Worm (Caenorhabditis elegans) whole organism, L1 larva: ENCODE measurements around the gene F47B7.3.

ENCODE experiments used
- C34B4.2 ChIP-seq: sonication (generic microtip); optimal IDR thresholded peaks from 2 replicates; lab custom pipeline; 2017; ENCODE audit warnings: mild to moderate bottlenecking, missing genetic modification characterization, missing compliant biosample characterization
- Y116A8C.19 ChIP-seq: sonication (generic microtip); optimal IDR thresholded peaks from 2 replicates; lab custom pipeline; 2016; ENCODE audit warnings: missing compliant biosample characterization, missing genetic modification characterization, borderline replicate concordance
- alr-1 ChIP-seq: fragments of 200-800 bp; sonication (Bioruptor generic); optimal IDR thresholded peaks from 2 replicates; lab custom pipeline; 2018; ENCODE audit warnings: borderline replicate concordance, mild to moderate bottlenecking, missing genetic modification characterization, missing compliant biosample characterization
- ama-1 ChIP-seq: fragments of 150-350 bp; optimal IDR thresholded peaks from 2 replicates; lab custom pipeline; 2014
- blmp-1 ChIP-seq: fragments of 150-350 bp; optimal IDR thresholded peaks from 2 replicates; lab custom pipeline; 2014; ENCODE audit warnings: missing biosample characterization, missing genetic modification characterization
- ceh-63 ChIP-seq: fragments of 200-800 bp; sonication (Bioruptor generic); optimal IDR thresholded peaks from 2 replicates; lab custom pipeline; 2018; ENCODE audit warnings: mild to moderate bottlenecking, missing genetic modification characterization, missing compliant biosample characterization
- ceh-8 ChIP-seq: fragments of 200-800 bp; sonication (Bioruptor generic); optimal IDR thresholded peaks from 2 replicates; lab custom pipeline; 2018; ENCODE audit warnings: mild to moderate bottlenecking, missing genetic modification characterization, moderate library complexity, missing compliant biosample characterization
- ceh-82 ChIP-seq, 3 experiments: fragments of 150-350 bp in 1 of 3; sonication (generic microtip) in 2 of 3; optimal IDR thresholded peaks; 2 replicates each; lab custom pipeline; 2014 to 2017; ENCODE audit warnings: missing biosample characterization in 3 of 3, missing genetic modification characterization in 3 of 3
- ceh-88 ChIP-seq: fragments of 200-800 bp; sonication (Bioruptor generic); IDR thresholded peaks from 2 replicates; pipeline ENCODE4 v1.3.6; 2022; ENCODE audit warnings: missing genetic modification characterization, missing compliant biosample characterization
- efl-1 ChIP-seq, 4 experiments: fragments of 150-350 bp; optimal IDR thresholded peaks in 3 of 4; peaks in 1 of 4; 1 replicate in 1 of 4; 2 replicates in 3 of 4; lab custom pipeline; 2014; ENCODE audit warnings: missing biosample characterization in 2 of 4, missing genetic modification characterization in 2 of 4, missing genetic modification reagents in 2 of 4
- egl-27 ChIP-seq, 2 experiments: fragments of 150-350 bp in 1 of 2; sonication (generic microtip); optimal IDR thresholded peaks; 3 replicates each; lab custom pipeline; 2017 to 2018; ENCODE audit warnings: missing biosample characterization in 2 of 2, missing genetic modification characterization in 2 of 2, missing genetic modification reagents in 2 of 2
- ets-5 ChIP-seq: fragments of 200-800 bp; sonication (Bioruptor generic); IDR thresholded peaks from 2 replicates; pipeline ENCODE4 v1.3.6; 2022; ENCODE audit warnings: missing genetic modification characterization, missing compliant biosample characterization
- fkh-4 ChIP-seq: sonication (generic microtip); optimal IDR thresholded peaks from 2 replicates; lab custom pipeline; 2016; ENCODE audit warnings: missing compliant biosample characterization, missing genetic modification characterization, borderline replicate concordance
- fkh-8 ChIP-seq: sonication (generic microtip); optimal IDR thresholded peaks from 2 replicates; lab custom pipeline; 2016; ENCODE audit warnings: mild to moderate bottlenecking, missing genetic modification characterization, missing compliant biosample characterization
- grh-1 ChIP-seq: fragments of 200-800 bp; sonication (Bioruptor generic); IDR thresholded peaks from 2 replicates; pipeline ENCODE4 v1.3.6; 2022; ENCODE audit warnings: missing genetic modification reagents, missing genetic modification characterization, missing compliant biosample characterization
- hlh-17 ChIP-seq: fragments of 200-800 bp; sonication (Bioruptor generic); optimal IDR thresholded peaks from 2 replicates; lab custom pipeline; 2018; ENCODE audit warnings: missing genetic modification characterization, mild to moderate bottlenecking, missing compliant biosample characterization, moderate library complexity, borderline replicate concordance
- hpl-2 ChIP-seq: fragments of 150-350 bp; optimal IDR thresholded peaks from 2 replicates; lab custom pipeline; 2014; ENCODE audit warnings: missing biosample characterization, missing genetic modification reagents, missing genetic modification characterization
- irx-1 ChIP-seq: sonication (generic microtip); optimal IDR thresholded peaks from 2 replicates; lab custom pipeline; 2016; ENCODE audit warnings: missing genetic modification characterization, missing compliant biosample characterization
- isw-1 ChIP-seq: fragments of 200-800 bp; sonication (Bioruptor generic); IDR thresholded peaks from 2 replicates; pipeline ENCODE4 v1.3.6; 2022; ENCODE audit warnings: missing genetic modification characterization, missing compliant biosample characterization
- jun-1 ChIP-seq: fragments of 150-350 bp; optimal IDR thresholded peaks from 2 replicates; lab custom pipeline; 2014; ENCODE audit warnings: missing biosample characterization, missing genetic modification reagents, missing genetic modification characterization
- lin-13 ChIP-seq: fragments of 150-350 bp; optimal IDR thresholded peaks from 2 replicates; lab custom pipeline; 2014; ENCODE audit warnings: missing biosample characterization, missing genetic modification reagents, missing genetic modification characterization
- lin-14 ChIP-seq: fragments of 200-800 bp; sonication (Bioruptor generic); optimal IDR thresholded peaks from 2 replicates; lab custom pipeline; 2018; ENCODE audit warnings: mild to moderate bottlenecking, missing genetic modification characterization, moderate library complexity, missing compliant biosample characterization
- lin-35 ChIP-seq, 2 experiments: fragments of 150-350 bp; optimal IDR thresholded peaks; 2 replicates each; lab custom pipeline; 2014; ENCODE audit warnings: missing biosample characterization in 2 of 2, missing genetic modification characterization in 2 of 2, missing genetic modification reagents in 2 of 2
- lir-3 ChIP-seq: sonication (generic microtip); optimal IDR thresholded peaks from 2 replicates; lab custom pipeline; 2016; ENCODE audit warnings: mild to moderate bottlenecking, missing genetic modification characterization, moderate library complexity, missing compliant biosample characterization; ENCODE audit not compliant: poor library complexity
- mef-2 ChIP-seq: fragments of 150-350 bp; optimal IDR thresholded peaks from 2 replicates; lab custom pipeline; 2014; ENCODE audit warnings: missing biosample characterization, missing genetic modification characterization
- mep-1 ChIP-seq: fragments of 150-350 bp; optimal IDR thresholded peaks from 2 replicates; lab custom pipeline; 2014; ENCODE audit warnings: missing biosample characterization, missing genetic modification characterization
- nhr-11 ChIP-seq: fragments of 150-350 bp; optimal IDR thresholded peaks from 2 replicates; lab custom pipeline; 2014; ENCODE audit warnings: missing biosample characterization, missing genetic modification characterization
- nhr-12 ChIP-seq: sonication (generic microtip); optimal IDR thresholded peaks from 2 replicates; lab custom pipeline; 2017; ENCODE audit warnings: missing biosample characterization, missing genetic modification characterization
- nhr-20 ChIP-seq: sonication (generic microtip); optimal IDR thresholded peaks from 2 replicates; lab custom pipeline; 2016; ENCODE audit warnings: mild to moderate bottlenecking, missing genetic modification characterization, missing compliant biosample characterization
- nhr-237 ChIP-seq: fragments of 150-350 bp; optimal IDR thresholded peaks from 2 replicates; lab custom pipeline; 2014; ENCODE audit warnings: missing biosample characterization, missing genetic modification characterization
- nhr-28 ChIP-seq: fragments of 150-350 bp; optimal IDR thresholded peaks from 2 replicates; lab custom pipeline; 2014; ENCODE audit warnings: missing biosample characterization, missing genetic modification characterization
- nhr-47 ChIP-seq: sonication (generic microtip); optimal IDR thresholded peaks from 2 replicates; lab custom pipeline; 2016; ENCODE audit warnings: mild to moderate bottlenecking, missing genetic modification characterization, moderate library complexity, missing compliant biosample characterization
- nhr-71 ChIP-seq: sonication (generic microtip); optimal IDR thresholded peaks from 2 replicates; lab custom pipeline; 2016; ENCODE audit warnings: mild to moderate bottlenecking, missing genetic modification characterization, moderate library complexity, missing compliant biosample characterization
- nhr-77 ChIP-seq: fragments of 150-350 bp; optimal IDR thresholded peaks from 2 replicates; lab custom pipeline; 2014; ENCODE audit warnings: missing biosample characterization, missing genetic modification characterization
- pag-3 ChIP-seq: sonication (generic microtip); optimal IDR thresholded peaks from 2 replicates; lab custom pipeline; 2017; ENCODE audit warnings: missing genetic modification characterization, mild to moderate bottlenecking, missing compliant biosample characterization, antibody characterized with exemption, borderline replicate concordance; ENCODE audit not compliant: insufficient read depth
- pqm-1 ChIP-seq: sonication (generic microtip); optimal IDR thresholded peaks from 3 replicates; lab custom pipeline; 2017; ENCODE audit warnings: missing biosample characterization, missing genetic modification characterization
- rnt-1 ChIP-seq: sonication (generic microtip); optimal IDR thresholded peaks from 2 replicates; lab custom pipeline; 2016; ENCODE audit warnings: mild to moderate bottlenecking, missing genetic modification characterization, moderate library complexity, missing compliant biosample characterization
- skn-1 ChIP-seq: fragments of 150-350 bp; optimal IDR thresholded peaks from 2 replicates; lab custom pipeline; 2014; ENCODE audit warnings: missing biosample characterization, missing genetic modification characterization
- snpc-4 ChIP-seq: fragments of 150-350 bp; optimal IDR thresholded peaks from 2 replicates; lab custom pipeline; 2014; ENCODE audit warnings: missing biosample characterization, missing genetic modification characterization
- swsn-7 ChIP-seq: sonication (generic microtip); optimal IDR thresholded peaks from 2 replicates; lab custom pipeline; 2016; ENCODE audit warnings: missing genetic modification characterization, missing compliant biosample characterization
- tlp-1 ChIP-seq: fragments of 150-350 bp; optimal IDR thresholded peaks from 2 replicates; lab custom pipeline; 2014; ENCODE audit warnings: missing biosample characterization, missing genetic modification characterization
- unc-30 ChIP-seq: sonication (generic microtip); optimal IDR thresholded peaks from 2 replicates; lab custom pipeline; 2017; ENCODE audit warnings: missing biosample characterization, missing genetic modification characterization
- unc-86 ChIP-seq: sonication (generic microtip); optimal IDR thresholded peaks from 2 replicates; lab custom pipeline; 2016; ENCODE audit warnings: missing genetic modification characterization, missing compliant biosample characterization
- xbp-1 ChIP-seq: sonication (generic microtip); optimal IDR thresholded peaks from 2 replicates; lab custom pipeline; 2016; ENCODE audit warnings: missing genetic modification characterization, missing compliant biosample characterization
- zip-4 ChIP-seq: fragments of 200-800 bp; sonication (Bioruptor generic); optimal IDR thresholded peaks from 2 replicates; lab custom pipeline; 2018; ENCODE audit warnings: mild to moderate bottlenecking, missing genetic modification characterization, moderate library complexity, missing compliant biosample characterization
- ztf-11 ChIP-seq, 2 experiments: sonication (generic microtip); optimal IDR thresholded peaks; 2 replicates each; lab custom pipeline; 2016 to 2017; ENCODE audit warnings: missing genetic modification characterization in 2 of 2, missing biosample characterization in 1 of 2, missing compliant biosample characterization in 1 of 2

The F47B7.3 gene

DNA sequence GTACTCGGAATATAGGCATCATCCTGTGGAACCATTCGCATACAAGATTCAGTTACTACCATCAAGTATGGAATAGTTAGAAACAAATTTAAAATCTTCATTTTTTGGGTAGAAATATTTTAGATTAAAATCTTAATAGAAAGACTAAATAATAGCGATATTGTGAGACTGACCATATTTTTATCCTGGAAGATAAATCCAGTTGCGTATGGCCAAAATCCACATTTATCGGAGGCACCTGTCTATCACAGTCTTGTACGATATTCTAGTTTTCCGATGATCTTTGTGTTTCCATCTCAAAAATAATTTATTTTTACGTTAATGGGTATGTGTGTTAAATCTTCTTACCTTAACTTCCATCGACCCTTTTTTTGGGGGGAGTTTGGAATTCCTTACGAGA is at the start of gene F47B7.3:
Gene F47B7.3 (minus strand): TSS at position 101 of the 400 bp plus-strand sequence.
- TF ChIP-seq nhr-77 (tag; lab: Kevin White, UChicago) (no peak), efl-1 (optimal IDR thresholded peaks at IDR 0.05; lab: Kevin White, UChicago) (no peak), efl-1 (GFP tag; optimal IDR thresholded peaks at IDR 0.05 in 1 of 2; lab: Kevin White, UChicago) (no peak), fkh-4 (no peak), ama-1 (no peak), nhr-71 (tag; lab: Kevin White, UChicago) (no peak), isw-1 (GFP tag; lab: Robert Waterston, UW) (no peak), pag-3 (no peak), C34B4.2 (tag; lab: Kevin White, UChicago) (no peak), ets-5 (GFP tag; lab: Robert Waterston, UW) (no peak), nhr-12 (tag; lab: Kevin White, UChicago) (no peak)

DNA sequence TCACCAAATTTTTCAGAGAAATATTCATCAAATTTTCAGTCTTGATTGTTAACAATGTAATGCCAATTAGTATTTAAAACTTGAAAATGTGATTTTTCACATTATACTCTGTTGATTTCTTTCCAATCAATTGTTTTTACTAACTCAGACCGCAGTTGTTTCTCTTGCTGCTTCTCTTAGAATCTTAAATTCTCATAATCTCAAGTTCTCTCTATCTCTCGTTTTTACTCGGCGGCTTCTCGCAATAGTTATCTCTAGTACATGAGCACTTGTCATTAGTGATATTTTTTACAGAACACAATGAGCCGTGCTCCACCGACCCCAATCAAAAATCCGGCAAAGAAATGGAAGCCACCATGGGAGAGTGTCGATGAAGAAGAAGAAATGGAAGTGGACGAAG is 43.0 kb upstream of the F47B7.3 start, which contains the start of gene F35A5.1:
Gene F35A5.1 (plus strand): TSS at position 301 of the 400 bp plus-strand sequence.
- no peak for TF ChIP-seq unc-86
- no peak for TF ChIP-seq Y116A8C.19 (tag; lab: Kevin White, UChicago)
- TF ChIP-seq xbp-1 (tag; lab: Kevin White, UChicago) = no peak

DNA sequence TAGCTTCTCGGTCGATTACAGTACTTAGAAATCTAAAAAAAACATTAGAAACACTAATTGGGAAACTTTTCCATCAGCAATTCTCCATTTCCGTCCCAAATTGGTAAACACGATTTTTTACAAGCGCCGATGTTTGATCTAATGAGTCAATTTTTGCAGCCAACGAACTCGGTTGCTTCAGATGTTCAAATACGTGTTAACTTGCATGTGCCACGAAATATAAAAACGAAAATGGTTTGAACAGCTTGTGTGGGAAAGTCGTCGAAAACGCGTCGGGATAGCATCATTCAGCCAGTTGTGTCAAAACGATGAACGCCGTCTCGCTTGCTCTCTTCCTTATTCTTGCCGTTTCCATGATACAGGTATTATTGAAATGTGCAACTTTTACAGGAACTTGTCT is 40.6 kb upstream of the F47B7.3 start, which contains the start of gene F35A5.2:
Gene F35A5.2 (plus strand): TSS at position 301 of the 400 bp plus-strand sequence.
- TF ChIP-seq swsn-7 (tag; lab: Kevin White, UChicago) (no peak), fkh-8 (tag; lab: Kevin White, UChicago) (no peak), nhr-71 (tag; lab: Kevin White, UChicago) (no peak), nhr-11 (tag; lab: Kevin White, UChicago) (no peak), mef-2 (tag; lab: Kevin White, UChicago) (no peak), skn-1 (tag; lab: Kevin White, UChicago) (no peak), alr-1 (tag; lab: Kevin White, UChicago) (no peak), blmp-1 (tag; lab: Kevin White, UChicago) (no peak), Y116A8C.19 (tag; lab: Kevin White, UChicago) (no peak), nhr-237 (no peak), rnt-1 (tag; lab: Kevin White, UChicago) (no peak), nhr-47 (tag; lab: Kevin White, UChicago) (no peak), lin-35 (GFP tag; optimal IDR thresholded peaks at IDR 0.05; lab: Kevin White, UChicago) (no peak), nhr-28 (tag; lab: Kevin White, UChicago) (no peak), pqm-1 (no peak), irx-1 (tag; lab: Kevin White, UChicago) (no peak), ceh-8 (no peak), egl-27 (tag; optimal IDR thresholded peaks at IDR 0.05; lab: Kevin White, UChicago) (no peak)

DNA sequence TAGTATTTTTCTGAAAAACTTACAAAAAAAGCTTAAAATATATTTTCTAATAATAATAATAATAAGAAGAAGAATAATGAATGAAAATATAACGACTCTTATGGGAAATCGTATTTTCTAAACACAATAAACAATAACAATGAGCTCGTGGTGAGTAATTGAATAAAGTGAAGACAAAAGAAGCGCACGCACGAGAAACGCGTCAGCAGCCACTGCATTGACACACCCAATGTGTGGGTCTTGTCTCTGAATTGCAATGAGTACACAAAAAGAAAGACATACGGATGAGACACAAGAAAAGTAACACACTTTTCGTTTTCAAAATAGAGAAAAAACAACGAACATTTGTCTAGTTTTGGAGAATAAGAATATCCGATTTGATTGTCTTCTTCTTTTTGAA is 39.1 kb upstream of the F47B7.3 start, which contains the start of gene F35A5.8:
Gene F35A5.8 (minus strand): TSS at position 151 of the 400 bp plus-strand sequence.
- TF ChIP-seq hlh-17 (GFP tag; lab: Kevin White, UChicago) (no peak), pqm-1 (no peak), snpc-4 (tag; lab: Kevin White, UChicago) (peak; percentile 26), nhr-20 (tag; lab: Kevin White, UChicago) (peak; percentile 80), xbp-1 (tag; lab: Kevin White, UChicago) (peak; percentile 84), fkh-8 (tag; lab: Kevin White, UChicago) (peak; percentile 17), lir-3 (no peak), ceh-82 (tag; optimal IDR thresholded peaks at IDR 0.05; lab: Kevin White, UChicago) (peak; percentile 66 to 83 (median 69)), ceh-63 (GFP tag; lab: Kevin White, UChicago) (no peak), unc-30 (tag; lab: Kevin White, UChicago) (no peak), jun-1 (tag; lab: Kevin White, UChicago) (peak; percentile 20), mep-1 (tag; lab: Kevin White, UChicago) (peak; percentile 90), ceh-88 (GFP tag; lab: Robert Waterston, UW) (no peak), zip-4 (peak; percentile 31), tlp-1 (tag; lab: Kevin White, UChicago) (no peak), hpl-2 (no peak), nhr-237 (no peak), pag-3 (peak; percentile 20), ztf-11 (tag; optimal IDR thresholded peaks at IDR 0.05; lab: Kevin White, UChicago) (peak in 1 of 2 experiments; percentile 72), Y116A8C.19 (tag; lab: Kevin White, UChicago) (no peak), grh-1 (GFP tag; lab: Robert Waterston, UW) (peak; percentile 46), lin-14 (GFP tag; lab: Kevin White, UChicago) (peak; percentile 89), ceh-8 (peak; percentile 54), lin-13 (peak; percentile 27), swsn-7 (tag; lab: Kevin White, UChicago) (peak; percentile 86)
